Fruit fly (Drosophila melanogaster): Measurements from ENCODE around the gene CG4678.

- no peak for TF ChIP-seq pan (optimal IDR thresholded peaks at IDR 0.05)
- no peak for TF ChIP-seq usp (GFP tag; optimal IDR thresholded peaks at IDR 0.05)
- TF ChIP-seq psq (optimal IDR thresholded peaks at IDR 0.05), result no peak
- TF ChIP-seq EcR (GFP tag; optimal IDR thresholded peaks at IDR 0.05), result no peak
- TF ChIP-seq Dll (optimal IDR thresholded peaks at IDR 0.05), result no peak
These were observed 46.6 kb downstream of the CG4678 start, which contains the start of gene Twdlalpha for dm6 chrX:16742547-16742946.

Measured in whole organism.